Fruit fly (Drosophila melanogaster): ENCODE measurements around the gene eIF2D.
A peak's percentile ranks its signal among the peaks of the same experiment; 100 is the strongest.

eIF2D gene

DNA sequence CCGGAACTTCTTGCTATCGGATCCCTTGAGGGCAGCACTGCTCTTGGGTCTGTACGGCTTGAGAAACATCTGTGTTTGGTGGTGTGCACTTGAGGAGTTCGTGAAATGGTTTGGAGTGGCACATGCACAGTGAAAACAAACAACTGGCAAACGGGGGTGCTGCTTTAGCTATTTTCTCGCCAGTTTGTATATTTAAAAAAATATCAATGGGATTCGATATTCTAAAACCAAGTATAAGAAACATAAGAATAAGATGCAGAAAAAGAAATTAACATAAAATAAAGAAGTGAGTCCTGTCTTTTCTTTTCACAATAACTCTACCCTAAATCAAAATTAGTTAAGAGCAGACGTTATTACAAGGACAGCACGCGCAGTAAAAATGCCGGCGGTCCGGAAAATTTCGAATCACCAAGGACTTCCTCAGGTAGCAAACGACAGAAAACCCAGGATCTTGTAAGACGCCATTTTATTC is at the start of gene eIF2D (continued):
- TF ChIP-seq CG15514 (GFP tag; optimal IDR thresholded peaks at IDR 0.05) (peak; percentile 77), CG2116 (GFP tag; optimal IDR thresholded peaks at IDR 0.05) (peak; percentile 40), tio (GFP tag; optimal IDR thresholded peaks at IDR 0.05) (no peak), crp (GFP tag; optimal IDR thresholded peaks at IDR 0.05) (peak in 1 of 2 experiments; percentile 57), YL-1 (GFP tag; optimal IDR thresholded peaks at IDR 0.05) (no peak), kah (GFP tag; optimal IDR thresholded peaks at IDR 0.05) (peak; percentile 30), pho (GFP tag; optimal IDR thresholded peaks at IDR 0.05) (peak; percentile 24), CG15601 (tag; optimal IDR thresholded peaks at IDR 0.05) (peak; percentile 32), NC2α (GFP tag; optimal IDR thresholded peaks at IDR 0.05) (no peak), ash1 (GFP tag; optimal IDR thresholded peaks at IDR 0.05) (no peak), Xrp1 (GFP tag; IDR thresholded peaks at IDR 0.05) (peak; percentile 75), bcd (GFP tag; optimal IDR thresholded peaks at IDR 0.05) (peak; percentile 33), CG14667 (GFP tag; IDR thresholded peaks at IDR 0.05) (peak; percentile 39; the same call in 1 of the 2 replicates), CG2129 (GFP tag; IDR thresholded peaks at IDR 0.05; ENCODE audit: partially characterized antibody) (no peak), CG34376 (GFP tag; optimal IDR thresholded peaks at IDR 0.05) (peak; percentile 46), CG10431 (GFP tag; optimal IDR thresholded peaks at IDR 0.05) (no peak), CG17385 (GFP tag; optimal IDR thresholded peaks at IDR 0.05) (peak; percentile 66), CG8388 (GFP tag; optimal IDR thresholded peaks at IDR 0.05) (peak; percentile 45), schlank (tag; optimal IDR thresholded peaks at IDR 0.05) (no peak), CG17912 (GFP tag; optimal IDR thresholded peaks at IDR 0.05) (no peak), Sin3A (optimal IDR thresholded peaks at IDR 0.05) (peak; percentile 17), CG11247 (GFP tag; IDR thresholded peaks at IDR 0.05) (peak; percentile 42; the same call in 1 of the 2 replicates), CG3281 (GFP tag; optimal IDR thresholded peaks at IDR 0.05) (peak; percentile 68), CG6683 (GFP tag; optimal IDR thresholded peaks at IDR 0.05) (peak; percentile 28), CrebB (tag; optimal IDR thresholded peaks at IDR 0.05) (peak; percentile 40), CG1529 (GFP tag; optimal IDR thresholded peaks at IDR 0.05) (peak; percentile 19), Antp (GFP tag; optimal IDR thresholded peaks at IDR 0.05) (peak; percentile 17), gem (tag; optimal IDR thresholded peaks at IDR 0.05) (no peak), CoRest (tag; optimal IDR thresholded peaks at IDR 0.05) (peak; percentile 67), CG33557 (GFP tag; optimal IDR thresholded peaks at IDR 0.05) (peak; percentile 14), grn (GFP tag; optimal IDR thresholded peaks at IDR 0.05) (no peak), Camta (GFP tag; optimal IDR thresholded peaks at IDR 0.05) (peak; percentile 46), CG6813 (GFP tag; optimal IDR thresholded peaks at IDR 0.05) (peak; percentile 59), CHES-1-like (GFP tag; optimal IDR thresholded peaks at IDR 0.05) (no peak), chm (GFP tag; IDR thresholded peaks at IDR 0.05) (peak; percentile 72), CG6854 (GFP tag; optimal IDR thresholded peaks at IDR 0.05) (peak; percentile 62), mld (GFP tag; IDR thresholded peaks at IDR 0.05; ENCODE audit: partially characterized antibody) (no peak), org-1 (GFP tag; optimal IDR thresholded peaks at IDR 0.05) (no peak), Hmx (GFP tag; optimal IDR thresholded peaks at IDR 0.05) (no peak), Blimp-1 (GFP tag; optimal IDR thresholded peaks at IDR 0.05) (peak; percentile 46), kay (GFP tag; optimal IDR thresholded peaks at IDR 0.05) (no peak), CG4360 (GFP tag; IDR thresholded peaks at IDR 0.05) (0 out of 2 replicates have a peak, but pooled peaks have one; percentile 34), CG3163 (GFP tag; optimal IDR thresholded peaks at IDR 0.05) (no peak), Ssrp (tag; optimal IDR thresholded peaks at IDR 0.05) (peak; percentile 34), onecut (GFP tag; IDR thresholded peaks at IDR 0.05) (peak; percentile 44), ci (GFP tag; IDR thresholded peaks at IDR 0.05) (peak; percentile 81; the same call in 2 of the 3 replicates), trem (tag; optimal IDR thresholded peaks at IDR 0.05) (peak; percentile 50), pan (optimal IDR thresholded peaks at IDR 0.05) (no peak), pan (GFP tag; optimal IDR thresholded peaks at IDR 0.05 in 1 of 2, IDR thresholded peaks at IDR 0.05 in 1 of 2) (peak in 1 of 2 experiments; percentile 72), cad (GFP tag; optimal IDR thresholded peaks at IDR 0.05) (no peak), chn (GFP tag; optimal IDR thresholded peaks at IDR 0.05) (peak; percentile 54)

Measured in whole organism, embryonic.